Fruit fly (Drosophila melanogaster): ENCODE results near the gene CG12590.
A peak's percentile ranks its signal among the peaks of the same experiment; 100 is the strongest.

CG12590 gene

dm6 chr3R:5198302-5198701 lies 38.9 kb downstream of the CG12590 start (continued):
- TF ChIP-seq Atf6 (GFP tag; IDR thresholded peaks at IDR 0.05) (peak; percentile 79), ac (GFP tag; optimal IDR thresholded peaks at IDR 0.05) (no peak), Bteb2 (GFP tag; optimal IDR thresholded peaks at IDR 0.05) (no peak), Oaz (GFP tag; IDR thresholded peaks at IDR 0.05) (peak; percentile 59; the same call in 1 of the 2 replicates), CG2712 (tag; optimal IDR thresholded peaks at IDR 0.05) (peak; percentile 9), Dek (tag; optimal IDR thresholded peaks at IDR 0.05) (peak; percentile 72), toy (GFP tag; IDR thresholded peaks at IDR 0.05) (no peak), CG15601 (tag; optimal IDR thresholded peaks at IDR 0.05) (no peak), fd64A (GFP tag; optimal IDR thresholded peaks at IDR 0.05) (no peak), Deaf1 (tag; optimal IDR thresholded peaks at IDR 0.05) (peak; percentile 96), Camta (GFP tag; optimal IDR thresholded peaks at IDR 0.05) (no peak), CG7987 (GFP tag; optimal IDR thresholded peaks at IDR 0.05) (no peak), CG13287 (GFP tag; IDR thresholded peaks at IDR 0.05; ENCODE audit: partially characterized antibody) (no peak), ranshi (GFP tag; IDR thresholded peaks at IDR 0.05) (peak; percentile 66), CG16815 (GFP tag; optimal IDR thresholded peaks at IDR 0.05) (peak; percentile 30), lola (GFP tag; optimal IDR thresholded peaks at IDR 0.05) (no peak), CG3163 (GFP tag; optimal IDR thresholded peaks at IDR 0.05) (peak; percentile 39), Hr51 (GFP tag; optimal IDR thresholded peaks at IDR 0.05) (peak; percentile 31 to 61), CG6175 (GFP tag; IDR thresholded peaks at IDR 0.05) (no peak), CG4707 (GFP tag; optimal IDR thresholded peaks at IDR 0.05) (no peak), CG14441 (GFP tag; IDR thresholded peaks at IDR 0.05) (peak; percentile 56; the same call in 1 of the 2 replicates), CG3281 (GFP tag; optimal IDR thresholded peaks at IDR 0.05) (peak; percentile 67), CG7271 (tag; optimal IDR thresholded peaks at IDR 0.05) (no peak), CG32772 (GFP tag; IDR thresholded peaks at IDR 0.05) (peak; percentile 47), CG32532 (GFP tag; IDR thresholded peaks at IDR 0.05) (peak; percentile 75; the same call in 1 of the 2 replicates), Hr3 (GFP tag; optimal IDR thresholded peaks at IDR 0.05) (peak; percentile 5), otp (GFP tag; IDR thresholded peaks at IDR 0.05) (no peak; the same call in 2 of the 3 replicates), Myb (GFP tag; optimal IDR thresholded peaks at IDR 0.05) (peak; percentile 45), Spps (tag; optimal IDR thresholded peaks at IDR 0.05) (no peak), CG4820 (GFP tag; optimal IDR thresholded peaks at IDR 0.05) (no peak), CG9215 (GFP tag; IDR thresholded peaks at IDR 0.05) (no peak), sob (GFP tag; IDR thresholded peaks at IDR 0.05) (no peak; the same call in 1 of the 2 replicates), en (GFP tag; optimal IDR thresholded peaks at IDR 0.05) (no peak), bsh (GFP tag; optimal IDR thresholded peaks at IDR 0.05) (no peak), hth (optimal IDR thresholded peaks at IDR 0.05) (no peak), CG9437 (GFP tag; optimal IDR thresholded peaks at IDR 0.05) (no peak), CG7357 (GFP tag; IDR thresholded peaks at IDR 0.05) (0 out of 3 replicates have a peak, but pooled peaks have one; percentile 8), HHEX (GFP tag; optimal IDR thresholded peaks at IDR 0.05) (peak; percentile 48), MESR4 (GFP tag; optimal IDR thresholded peaks at IDR 0.05) (no peak), nerfin-1 (tag; optimal IDR thresholded peaks at IDR 0.05) (no peak)

DNA sequence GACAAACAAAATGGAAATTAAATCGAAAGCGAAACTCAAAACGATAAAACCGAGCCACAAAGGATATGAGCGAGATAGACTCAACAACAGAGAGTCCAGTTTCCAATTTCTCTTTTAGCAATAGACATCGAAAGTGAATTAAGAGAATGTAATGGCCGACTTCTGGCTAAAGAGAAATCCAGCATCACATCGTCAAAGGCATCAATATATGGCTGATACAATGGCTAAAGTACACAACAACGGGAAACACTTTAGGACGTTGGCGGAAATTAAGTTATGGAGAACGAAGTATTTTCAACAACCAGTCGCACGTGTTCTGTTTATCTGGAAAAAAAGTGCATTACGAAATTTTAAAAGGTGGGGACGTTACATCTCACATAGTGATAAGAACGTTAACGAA lies 40.2 kb downstream of the CG12590 start:
- no peak for TF ChIP-seq CG9727 (GFP tag; optimal IDR thresholded peaks at IDR 0.05)
- no peak for TF ChIP-seq Bteb2 (GFP tag; optimal IDR thresholded peaks at IDR 0.05)
- no peak for TF ChIP-seq ham (GFP tag; IDR thresholded peaks at IDR 0.05)
- no peak for TF ChIP-seq Ets65A (GFP tag)
- TF ChIP-seq ac (GFP tag; optimal IDR thresholded peaks at IDR 0.05) = no peak
- no peak for TF ChIP-seq gce (GFP tag; IDR thresholded peaks at IDR 0.05)
- TF ChIP-seq CG7839 (tag; optimal IDR thresholded peaks at IDR 0.05) = no peak
- TF ChIP-seq CG3163 (GFP tag; optimal IDR thresholded peaks at IDR 0.05) = peak; percentile 67
- no peak for TF ChIP-seq CG14710 (tag; optimal IDR thresholded peaks at IDR 0.05)
- no peak for TF ChIP-seq HHEX (GFP tag; optimal IDR thresholded peaks at IDR 0.05)
- no peak for TF ChIP-seq H15 (GFP tag; IDR thresholded peaks at IDR 0.05)
- no peak for TF ChIP-seq CG15269 (tag; optimal IDR thresholded peaks at IDR 0.05)
- TF ChIP-seq CG11560 (tag; IDR thresholded peaks at IDR 0.05) = no peak
- no peak for TF ChIP-seq en (GFP tag; optimal IDR thresholded peaks at IDR 0.05)
- no peak for TF ChIP-seq caup (GFP tag; optimal IDR thresholded peaks at IDR 0.05; ENCODE audit: severe bottlenecking)
- TF ChIP-seq kay (GFP tag; optimal IDR thresholded peaks at IDR 0.05) = no peak
- TF ChIP-seq CG43689 (GFP tag; IDR thresholded peaks at IDR 0.05) = no peak
